Worm (Caenorhabditis elegans): ENCODE measurements around the gene exc-5.

ce11 chrIV:8848983-8849382, 35.5 kb upstream of the exc-5 start:
- no peak for TF ChIP-seq ama-1 (optimal IDR thresholded peaks at IDR 0.05)
- no peak for TF ChIP-seq hnd-1 (tag; optimal IDR thresholded peaks at IDR 0.05)
